Worm (Caenorhabditis elegans) whole organism, late embryonic: ENCODE results near the gene C16D9.1.

Source experiments
- elt-4 ChIP-seq: sonication (generic microtip); optimal IDR thresholded peaks from 2 replicates; lab custom pipeline; 2016; ENCODE audit warnings: missing genetic modification characterization, missing compliant biosample characterization
- fkh-10 ChIP-seq: fragments of 150-350 bp; optimal IDR thresholded peaks from 2 replicates; lab custom pipeline; 2014; ENCODE audit warnings: missing biosample characterization, missing genetic modification reagents, missing genetic modification characterization
- unc-86 ChIP-seq: sonication (generic microtip); optimal IDR thresholded peaks from 2 replicates; lab custom pipeline; 2016; ENCODE audit warnings: missing genetic modification characterization, missing compliant biosample characterization

ce11 chrV:8300935-8301535 is 41.9 kb downstream of the C16D9.1 start, which contains the start of gene W02D7.6:
- no peak for TF ChIP-seq unc-86 (tag; lab: Kevin White, UChicago)
- no peak for TF ChIP-seq elt-4 (tag; lab: Kevin White, UChicago)
- no peak for TF ChIP-seq fkh-10 (GFP tag; lab: Kevin White, UChicago)
